Fruit fly (Drosophila melanogaster): Measurements from ENCODE around the gene CG34030.

DNA sequence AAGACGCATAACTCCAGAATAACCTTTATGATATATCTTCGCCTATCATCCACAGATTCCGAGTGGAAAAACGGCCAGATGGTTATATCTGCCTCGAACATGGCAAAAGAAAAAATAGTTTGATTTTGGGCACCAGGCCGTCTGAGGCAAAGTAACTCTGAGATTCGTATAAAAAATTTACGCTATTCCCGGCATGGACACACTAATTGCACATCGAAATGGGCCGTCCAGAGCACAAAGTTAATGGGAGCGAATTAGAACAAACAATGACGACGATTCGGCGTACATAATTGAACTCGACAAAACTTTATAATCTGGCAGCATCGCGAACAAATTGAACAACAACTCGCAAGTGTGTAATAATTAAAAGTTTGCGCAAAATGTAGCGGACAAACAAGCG, 5.9 kb downstream of the CG34030 start, which contains the start of gene CG32391:
- TF ChIP-seq CG6792 (GFP tag; optimal IDR thresholded peaks at IDR 0.05) (no peak), Lpt (GFP tag; optimal IDR thresholded peaks at IDR 0.05) (no peak), cyc (GFP tag; optimal IDR thresholded peaks at IDR 0.05) (no peak), Smox (GFP tag; optimal IDR thresholded peaks at IDR 0.05) (no peak), CG11294 (GFP tag; IDR thresholded peaks at IDR 0.05) (no peak), Eip75B (GFP tag; optimal IDR thresholded peaks at IDR 0.05) (no peak), dsx (GFP tag; optimal IDR thresholded peaks at IDR 0.05; ENCODE audit: poor library complexity, severe bottlenecking) (no peak), Blimp-1 (GFP tag; optimal IDR thresholded peaks at IDR 0.05) (no peak), Gug (GFP tag; IDR thresholded peaks at IDR 0.05) (no peak), Sox102F (GFP tag; optimal IDR thresholded peaks at IDR 0.05) (no peak), Hr4 (GFP tag; optimal IDR thresholded peaks at IDR 0.05) (no peak), eg (GFP tag; IDR thresholded peaks at IDR 0.05) (no peak)

Measured in whole organism, prepupa.